Worm (Caenorhabditis elegans) whole organism, L3 larva: ENCODE data around the gene npp-19.

Experiments used
- R02D3.7 ChIP-seq: fragments of 150-350 bp; optimal IDR thresholded peaks from 2 replicates; lab custom pipeline; 2014; ENCODE audit warnings: missing biosample characterization, missing genetic modification characterization
- aly-2 ChIP-seq: fragments of 150-350 bp; optimal IDR thresholded peaks from 2 replicates; lab custom pipeline; 2014; ENCODE audit warnings: missing biosample characterization, missing genetic modification characterization
- ceh-28 ChIP-seq: fragments of 150-350 bp; optimal IDR thresholded peaks from 2 replicates; lab custom pipeline; 2014; ENCODE audit warnings: missing biosample characterization, missing genetic modification reagents, missing genetic modification characterization
- ceh-82 ChIP-seq: fragments of 150-350 bp; optimal IDR thresholded peaks from 2 replicates; lab custom pipeline; 2014; ENCODE audit warnings: missing biosample characterization, missing genetic modification characterization
- ceh-9 ChIP-seq: sonication (generic microtip); optimal IDR thresholded peaks from 2 replicates; lab custom pipeline; 2018; ENCODE audit warnings: missing biosample characterization, missing genetic modification characterization
- daf-12 ChIP-seq: fragments of 150-350 bp; optimal IDR thresholded peaks from 2 replicates; lab custom pipeline; 2014; ENCODE audit warnings: missing biosample characterization, missing genetic modification reagents, missing genetic modification characterization
- egl-5 ChIP-seq: fragments of 150-350 bp; optimal IDR thresholded peaks from 2 replicates; lab custom pipeline; 2017; ENCODE audit warnings: missing biosample characterization, missing genetic modification reagents, missing genetic modification characterization, inconsistent platforms
- elt-3 ChIP-seq, 3 experiments: fragments of 150-350 bp in 1 of 3; sonication (generic microtip) in 2 of 3; optimal IDR thresholded peaks; 2 replicates in 2 of 3; 4 replicates in 1 of 3; lab custom pipeline; 2014 to 2017; ENCODE audit warnings: missing biosample characterization in 3 of 3, missing genetic modification characterization in 3 of 3
- eor-1 ChIP-seq, 2 experiments: fragments of 150-350 bp; optimal IDR thresholded peaks; 2 replicates each; lab custom pipeline; 2014 to 2018; ENCODE audit warnings: missing biosample characterization in 2 of 2, missing genetic modification characterization in 2 of 2
- fkh-10 ChIP-seq: sonication (generic microtip); optimal IDR thresholded peaks from 2 replicates; lab custom pipeline; 2017; ENCODE audit warnings: missing biosample characterization, missing genetic modification reagents, missing genetic modification characterization
- fos-1 ChIP-seq: fragments of 150-350 bp; optimal IDR thresholded peaks from 2 replicates; lab custom pipeline; 2014; ENCODE audit warnings: missing biosample characterization, missing genetic modification characterization
- hmg-11 ChIP-seq: sonication (generic microtip); optimal IDR thresholded peaks from 2 replicates; lab custom pipeline; 2016; ENCODE audit warnings: missing genetic modification characterization, missing compliant biosample characterization
- jun-1 ChIP-seq: fragments of 150-350 bp; optimal IDR thresholded peaks from 2 replicates; lab custom pipeline; 2014; ENCODE audit warnings: missing biosample characterization, missing genetic modification reagents, missing genetic modification characterization
- lin-39 ChIP-seq: fragments of 150-350 bp; optimal IDR thresholded peaks from 2 replicates; lab custom pipeline; 2018; ENCODE audit warnings: missing biosample characterization, missing genetic modification reagents, missing genetic modification characterization
- lsy-12 ChIP-seq: sonication (generic microtip); optimal IDR thresholded peaks from 2 replicates; lab custom pipeline; 2016; ENCODE audit warnings: mild to moderate bottlenecking, missing genetic modification characterization, missing compliant biosample characterization
- mdl-1 ChIP-seq: fragments of 150-350 bp; optimal IDR thresholded peaks from 2 replicates; lab custom pipeline; 2014; ENCODE audit warnings: missing biosample characterization, missing genetic modification characterization
- mml-1 ChIP-seq: fragments of 150-350 bp; sonication (generic microtip); optimal IDR thresholded peaks from 3 replicates; lab custom pipeline; 2014; ENCODE audit warnings: missing biosample characterization, missing genetic modification characterization
- nfya-1 ChIP-seq: sonication (generic microtip); optimal IDR thresholded peaks from 2 replicates; lab custom pipeline; 2017; ENCODE audit warnings: missing genetic modification characterization, mild to moderate bottlenecking, missing compliant biosample characterization, antibody characterized with exemption, moderate library complexity; ENCODE audit not compliant: insufficient read depth
- nhr-11 ChIP-seq: fragments of 150-350 bp; optimal IDR thresholded peaks from 2 replicates; lab custom pipeline; 2014; ENCODE audit warnings: missing biosample characterization, missing genetic modification characterization
- nhr-12 ChIP-seq: fragments of 150-350 bp; optimal IDR thresholded peaks from 2 replicates; lab custom pipeline; 2014; ENCODE audit warnings: missing biosample characterization, missing genetic modification characterization
- nhr-23 ChIP-seq: fragments of 150-350 bp; optimal IDR thresholded peaks from 2 replicates; lab custom pipeline; 2014; ENCODE audit warnings: missing biosample characterization, missing genetic modification reagents, missing genetic modification characterization
- nhr-237 ChIP-seq: fragments of 150-350 bp; optimal IDR thresholded peaks from 2 replicates; lab custom pipeline; 2014; ENCODE audit warnings: missing biosample characterization, missing genetic modification characterization
- nhr-28 ChIP-seq: fragments of 150-350 bp; optimal IDR thresholded peaks from 2 replicates; lab custom pipeline; 2014; ENCODE audit warnings: missing biosample characterization, missing genetic modification characterization
- nhr-43 ChIP-seq: sonication (generic microtip); optimal IDR thresholded peaks from 2 replicates; lab custom pipeline; 2016; ENCODE audit warnings: mild to moderate bottlenecking, missing genetic modification characterization, missing compliant biosample characterization; ENCODE audit not compliant: poor library complexity, severe bottlenecking
- nhr-76 ChIP-seq: fragments of 150-350 bp; sonication (generic microtip); optimal IDR thresholded peaks from 5 replicates; lab custom pipeline; 2014; ENCODE audit warnings: missing biosample characterization, missing genetic modification characterization
- nhr-77 ChIP-seq: fragments of 150-350 bp; optimal IDR thresholded peaks from 2 replicates; lab custom pipeline; 2014; ENCODE audit warnings: missing biosample characterization, missing genetic modification characterization
- pha-4 ChIP-seq: fragments of 150-350 bp; optimal IDR thresholded peaks from 2 replicates; lab custom pipeline; 2014; ENCODE audit warnings: missing biosample characterization, missing genetic modification reagents, missing genetic modification characterization
- pqm-1 ChIP-seq: fragments of 150-350 bp; optimal IDR thresholded peaks from 2 replicates; lab custom pipeline; 2017; ENCODE audit warnings: missing biosample characterization, missing genetic modification characterization, inconsistent platforms
- sea-2 ChIP-seq: fragments of 150-350 bp; sonication (generic microtip); optimal IDR thresholded peaks from 4 replicates; lab custom pipeline; 2014; ENCODE audit warnings: missing biosample characterization, missing genetic modification reagents, missing genetic modification characterization
- skn-1 ChIP-seq: fragments of 150-350 bp; optimal IDR thresholded peaks from 2 replicates; lab custom pipeline; 2014; ENCODE audit warnings: missing biosample characterization, missing genetic modification characterization
- tbx-2 ChIP-seq: sonication (generic microtip); optimal IDR thresholded peaks from 2 replicates; lab custom pipeline; 2016; ENCODE audit warnings: mild to moderate bottlenecking, missing genetic modification characterization, missing compliant biosample characterization
- unc-39 ChIP-seq: sonication (generic microtip); optimal IDR thresholded peaks from 4 replicates; lab custom pipeline; 2017; ENCODE audit warnings: missing biosample characterization, missing genetic modification characterization
- zag-1 ChIP-seq: fragments of 150-350 bp; optimal IDR thresholded peaks from 2 replicates; lab custom pipeline; 2014; ENCODE audit warnings: missing biosample characterization, missing genetic modification characterization
- ztf-11 ChIP-seq: fragments of 150-350 bp; optimal IDR thresholded peaks from 2 replicates; lab custom pipeline; 2014; ENCODE audit warnings: missing biosample characterization, missing genetic modification characterization
- ztf-4 ChIP-seq: fragments of 150-350 bp; optimal IDR thresholded peaks from 2 replicates; lab custom pipeline; 2014; ENCODE audit warnings: missing biosample characterization, missing genetic modification characterization

Gene npp-19

ce11 chrII:10796194-10796593, 2.1 kb downstream of the npp-19 start, which contains the start of gene set-14:
Gene set-14 (minus strand): TSS chrII:10796294.
- TF ChIP-seq ceh-28 = no peak
- TF ChIP-seq pqm-1 (tag; lab: Kevin White, UChicago) = no peak
- TF ChIP-seq ztf-4 (tag; lab: Kevin White, UChicago) = no peak
- TF ChIP-seq jun-1 (tag; lab: Kevin White, UChicago) = no peak
- TF ChIP-seq mdl-1 = no peak
- no peak for TF ChIP-seq lsy-12
- no peak for TF ChIP-seq mml-1
- TF ChIP-seq pha-4 (tag; lab: Kevin White, UChicago) = no peak
- TF ChIP-seq ceh-82 (tag; lab: Kevin White, UChicago) = no peak
- TF ChIP-seq nhr-43 (tag; lab: Kevin White, UChicago) = no peak
- TF ChIP-seq nhr-12 (tag; lab: Kevin White, UChicago) = no peak
- no peak for TF ChIP-seq lin-39 (tag; lab: Kevin White, UChicago)
- no peak for TF ChIP-seq nhr-237 (tag; lab: Kevin White, UChicago)
- TF ChIP-seq hmg-11 (tag; lab: Kevin White, UChicago) = no peak

- no peak for TF ChIP-seq nhr-43 (tag; lab: Kevin White, UChicago)
- no peak for TF ChIP-seq skn-1 (tag; lab: Kevin White, UChicago)
These were observed 4.9 kb downstream of the npp-19 start, which contains the start of gene vps-11 for ce11 chrII:10793393-10793792. Gene vps-11 (minus strand): TSS chrII:10793493.

ce11 chrII:10792611-10793010, 5.7 kb downstream of the npp-19 start:
- no peak for TF ChIP-seq nhr-12 (tag; lab: Kevin White, UChicago)
- TF ChIP-seq nhr-76 (tag; lab: Kevin White, UChicago) = no peak
- no peak for TF ChIP-seq R02D3.7 (tag; lab: Kevin White, UChicago)
- no peak for TF ChIP-seq skn-1 (tag; lab: Kevin White, UChicago)
- no peak for TF ChIP-seq tbx-2 (tag; lab: Kevin White, UChicago)
- TF ChIP-seq fkh-10 (GFP tag; lab: Kevin White, UChicago) = no peak
- no peak for TF ChIP-seq nhr-11 (tag; lab: Kevin White, UChicago)
- no peak for TF ChIP-seq nhr-23 (tag; lab: Kevin White, UChicago)
- TF ChIP-seq ztf-4 (tag; lab: Kevin White, UChicago) = no peak
- no peak for TF ChIP-seq daf-12
- no peak for TF ChIP-seq mml-1
- TF ChIP-seq fos-1 (tag; lab: Kevin White, UChicago) = no peak
- TF ChIP-seq, all 47 proteins: peak for 0

ce11 chrII:10787240-10787639, 11.0 kb downstream of the npp-19 start, which contains the start of gene tag-209:
Gene tag-209 (plus strand): TSS chrII:10787312.
- TF ChIP-seq pha-4 (tag; lab: Kevin White, UChicago) (no peak), zag-1 (tag; lab: Kevin White, UChicago) (no peak), elt-3 (tag; optimal IDR thresholded peaks at IDR 0.05; lab: Kevin White, UChicago) (no peak), nfya-1 (no peak), nhr-28 (no peak), egl-5 (no peak), ceh-28 (no peak), nhr-77 (tag; lab: Kevin White, UChicago) (no peak), eor-1 (tag; optimal IDR thresholded peaks at IDR 0.05; lab: Kevin White, UChicago) (no peak), ztf-11 (tag; lab: Kevin White, UChicago) (no peak), mdl-1 (no peak), mml-1 (no peak), aly-2 (tag; lab: Kevin White, UChicago) (no peak), sea-2 (GFP tag; lab: Kevin White, UChicago) (no peak), ztf-4 (tag; lab: Kevin White, UChicago) (no peak), lin-39 (tag; lab: Kevin White, UChicago) (no peak), fos-1 (tag; lab: Kevin White, UChicago) (no peak), nhr-76 (tag; lab: Kevin White, UChicago) (no peak), ceh-9 (tag; lab: Kevin White, UChicago) (no peak), unc-39 (tag; lab: Kevin White, UChicago) (no peak)
